Fruit fly (Drosophila melanogaster) whole organism, adult: ENCODE data around the gene Doc2.
A peak's percentile ranks its signal among the peaks of the same experiment; 100 is the strongest.

Experiments
- CG11617 ChIP-seq: fragments of 200-800 bp; sonication (Bioruptor generic); optimal IDR thresholded peaks from 2 replicates; lab custom pipeline; 2017; ENCODE audit warnings: mild to moderate bottlenecking, missing biosample characterization, missing genetic modification reagents, missing genetic modification characterization
- CG12768 ChIP-seq: fragments of 200-800 bp; sonication (Bioruptor generic); optimal IDR thresholded peaks from 2 replicates; lab custom pipeline; 2017; ENCODE audit warnings: missing biosample characterization, missing genetic modification characterization, mild to moderate bottlenecking, moderate library complexity, missing genetic modification reagents
- CG14711 ChIP-seq: fragments of 200-800 bp; sonication (Bioruptor generic); optimal IDR thresholded peaks from 2 replicates; lab custom pipeline; 2018; ENCODE audit warnings: missing biosample characterization, mild to moderate bottlenecking, missing genetic modification characterization, moderate library complexity
- CG1620 ChIP-seq: fragments of 200-800 bp; sonication (Bioruptor generic); optimal IDR thresholded peaks from 2 replicates; lab custom pipeline; 2016; ENCODE audit warnings: missing biosample characterization, missing genetic modification characterization
- CG33017 ChIP-seq: fragments of 200-800 bp; sonication (Bioruptor generic); optimal IDR thresholded peaks from 2 replicates; lab custom pipeline; 2018; ENCODE audit warnings: missing biosample characterization, mild to moderate bottlenecking, missing genetic modification characterization, moderate library complexity
- CG5204 ChIP-seq: fragments of 200-800 bp; sonication (Bioruptor generic); optimal IDR thresholded peaks from 2 replicates; lab custom pipeline; 2016; ENCODE audit warnings: missing biosample characterization, missing genetic modification characterization
- CG7045 ChIP-seq: fragments of 200-800 bp; sonication (Bioruptor generic); optimal IDR thresholded peaks from 2 replicates; lab custom pipeline; 2017; ENCODE audit warnings: missing biosample characterization, mild to moderate bottlenecking, missing genetic modification characterization
- CG7101 ChIP-seq: fragments of 200-800 bp; sonication (Bioruptor generic); optimal IDR thresholded peaks from 2 replicates; lab custom pipeline; 2018; ENCODE audit warnings: missing biosample characterization, mild to moderate bottlenecking, missing genetic modification characterization, moderate library complexity
- Clk ChIP-seq: fragments of 200-800 bp; sonication (Bioruptor generic); optimal IDR thresholded peaks from 2 replicates; lab custom pipeline; 2017; ENCODE audit warnings: missing biosample characterization, missing genetic modification characterization
- Crg-1 ChIP-seq: fragments of 200-800 bp; sonication (Bioruptor generic); optimal IDR thresholded peaks from 2 replicates; lab custom pipeline; 2016; ENCODE audit warnings: missing biosample characterization, missing genetic modification characterization
- Hr96 ChIP-seq: fragments of 200-800 bp; sonication (Bioruptor generic); optimal IDR thresholded peaks from 2 replicates; lab custom pipeline; 2016; ENCODE audit warnings: missing biosample characterization, missing genetic modification characterization
- Mnt ChIP-seq: fragments of 200-800 bp; sonication (Bioruptor generic); optimal IDR thresholded peaks from 2 replicates; lab custom pipeline; 2016; ENCODE audit warnings: missing biosample characterization, mild to moderate bottlenecking, missing genetic modification characterization
- bab1 ChIP-seq: fragments of 200-800 bp; sonication (Bioruptor generic); optimal IDR thresholded peaks from 3 replicates; lab custom pipeline; 2019; ENCODE audit warnings: missing biosample characterization, mild to moderate bottlenecking, missing genetic modification characterization, moderate library complexity
- cic ChIP-seq: fragments of 200-800 bp; sonication (Bioruptor generic); optimal IDR thresholded peaks from 2 replicates; lab custom pipeline; 2017; ENCODE audit warnings: missing biosample characterization, mild to moderate bottlenecking, missing genetic modification characterization, moderate library complexity
- cnc ChIP-seq, 2 experiments: fragments of >200 bp; optimal IDR thresholded peaks; 2 replicates each; lab custom pipeline; 2017
- kay ChIP-seq: fragments of 200-800 bp; sonication (Bioruptor generic); peaks from one replicate; lab custom pipeline; 2016; ENCODE audit warnings: missing biosample characterization, missing genetic modification characterization, borderline replicate concordance
- ovo ChIP-seq: fragments of 200-800 bp; sonication (Bioruptor generic); optimal IDR thresholded peaks from 2 replicates; lab custom pipeline; 2016; ENCODE audit warnings: missing biosample characterization, missing genetic modification characterization
- pad ChIP-seq: fragments of 200-800 bp; sonication (Bioruptor generic); optimal IDR thresholded peaks from 3 replicates; lab custom pipeline; 2017; ENCODE audit warnings: missing biosample characterization, missing genetic modification characterization, mild to moderate bottlenecking, moderate library complexity, missing genetic modification reagents
- tj ChIP-seq: fragments of 200-800 bp; sonication (Bioruptor generic); optimal IDR thresholded peaks from 3 replicates; lab custom pipeline; 2017; ENCODE audit warnings: missing biosample characterization, mild to moderate bottlenecking, missing genetic modification characterization, moderate library complexity
- toe ChIP-seq: fragments of 200-800 bp; sonication (Bioruptor generic); optimal IDR thresholded peaks from 2 replicates; lab custom pipeline; 2016; ENCODE audit warnings: missing biosample characterization, missing genetic modification characterization

The Doc2 gene

dm6 chr3L:9019196-9019662, at the start of gene Doc2:
Gene Doc2, minus strand, starts transcription at chr3L:9019246.
- no peak for TF ChIP-seq ovo (GFP tag; lab: Kevin White, UChicago)
- TF ChIP-seq CG33017 (tag; lab: Kevin White, UChicago): no peak
- no peak for TF ChIP-seq cic (GFP tag; lab: Kevin White, UChicago)
- no peak for TF ChIP-seq CG7045 (GFP tag; lab: Kevin White, UChicago)
- TF ChIP-seq bab1 (GFP tag; lab: Kevin White, UChicago): no peak
- TF ChIP-seq tj: no peak
- TF ChIP-seq pad (GFP tag; lab: Kevin White, UChicago): no peak
- no peak for TF ChIP-seq Crg-1 (GFP tag; lab: Kevin White, UChicago)
- TF ChIP-seq CG1620 (GFP tag; lab: Kevin White, UChicago): no peak
- no peak for TF ChIP-seq CG12768 (GFP tag; lab: Kevin White, UChicago)
- TF ChIP-seq cnc (optimal IDR thresholded peaks at IDR 0.05; lab: Kevin White, UChicago): no peak
- no peak for TF ChIP-seq Hr96 (GFP tag; lab: Kevin White, UChicago)

dm6 chr3L:9066509-9067021, 47.5 kb upstream of the Doc2 start:
- TF ChIP-seq Clk (GFP tag; lab: Kevin White, UChicago): peak; percentile 24
- TF ChIP-seq cic (GFP tag; lab: Kevin White, UChicago): peak; percentile 99
- TF ChIP-seq CG5204: no peak
- no peak for TF ChIP-seq CG11617 (GFP tag; lab: Kevin White, UChicago)

- TF ChIP-seq cnc (optimal IDR thresholded peaks at IDR 0.05; lab: Kevin White, UChicago) (no peak), CG7101 (peak; percentile 60), ovo (GFP tag; lab: Kevin White, UChicago) (no peak), bab1 (GFP tag; lab: Kevin White, UChicago) (no peak), toe (GFP tag; lab: Kevin White, UChicago) (peak; percentile 33), CG12768 (GFP tag; lab: Kevin White, UChicago) (peak; percentile 44), kay (GFP tag; lab: Kevin White, UChicago) (peak; percentile 94), Hr96 (GFP tag; lab: Kevin White, UChicago) (peak; percentile 47), CG7045 (GFP tag; lab: Kevin White, UChicago) (peak; percentile 59), Clk (GFP tag; lab: Kevin White, UChicago) (no peak), tj (peak; percentile 36), CG1620 (GFP tag; lab: Kevin White, UChicago) (no peak), CG33017 (tag; lab: Kevin White, UChicago) (peak; percentile 83), CG5204 (peak; percentile 77), CG11617 (GFP tag; lab: Kevin White, UChicago) (peak; percentile 85), Mnt (no peak), CG14711 (tag; lab: Kevin White, UChicago) (peak; percentile 19)
Observed at dm6 chr3L:9065997-9066441, 47.0 kb upstream of the Doc2 start, which contains the start of gene Argk1. Gene Argk1, minus strand, starts transcription at chr3L:9066027.

dm6 chr3L:9064976-9065761, 46.1 kb upstream of the Doc2 start:
- TF ChIP-seq CG11617 (GFP tag; lab: Kevin White, UChicago): peak; percentile 88
- TF ChIP-seq toe (GFP tag; lab: Kevin White, UChicago): peak; percentile 61
- TF ChIP-seq CG12768 (GFP tag; lab: Kevin White, UChicago): peak; percentile 49
- TF ChIP-seq cnc (optimal IDR thresholded peaks at IDR 0.05; lab: Kevin White, UChicago): no peak
- TF ChIP-seq CG5204: peak; percentile 80
- no peak for TF ChIP-seq bab1 (GFP tag; lab: Kevin White, UChicago)
- TF ChIP-seq CG7045 (GFP tag; lab: Kevin White, UChicago): peak; percentile 74
- TF ChIP-seq Crg-1 (GFP tag; lab: Kevin White, UChicago): peak; percentile 67
- TF ChIP-seq Clk (GFP tag; lab: Kevin White, UChicago): peak; percentile 28
- TF ChIP-seq Mnt: no peak
- peak; percentile 42 for TF ChIP-seq Hr96 (GFP tag; lab: Kevin White, UChicago)
- no peak for TF ChIP-seq kay (GFP tag; lab: Kevin White, UChicago)
- peak; percentile 56 for TF ChIP-seq pad (GFP tag; lab: Kevin White, UChicago)
- TF ChIP-seq CG33017 (tag; lab: Kevin White, UChicago): peak; percentile 67
- no peak for TF ChIP-seq cic (GFP tag; lab: Kevin White, UChicago)
- TF ChIP-seq tj: peak; percentile 84
- TF ChIP-seq ovo (GFP tag; lab: Kevin White, UChicago): no peak
- TF ChIP-seq CG14711 (tag; lab: Kevin White, UChicago): peak; percentile 71
- peak; percentile 25 for TF ChIP-seq CG1620 (GFP tag; lab: Kevin White, UChicago)
- peak; percentile 73 for TF ChIP-seq CG7101

- TF ChIP-seq kay (GFP tag; lab: Kevin White, UChicago): peak; percentile 95
- TF ChIP-seq bab1 (GFP tag; lab: Kevin White, UChicago): no peak
Observed at dm6 chr3L:9064207-9064754, 45.2 kb upstream of the Doc2 start.

- TF ChIP-seq kay (GFP tag; lab: Kevin White, UChicago) (peak; percentile 69), CG1620 (GFP tag; lab: Kevin White, UChicago) (no peak), ovo (GFP tag; lab: Kevin White, UChicago) (no peak), Mnt (peak; percentile 53), CG7045 (GFP tag; lab: Kevin White, UChicago) (no peak), cic (GFP tag; lab: Kevin White, UChicago) (peak; percentile 65), CG5204 (no peak)
Observed at dm6 chr3L:9063607-9064006, 44.6 kb upstream of the Doc2 start.
